Fruit fly (Drosophila melanogaster) Kc167 (cell line): ENCODE results near the gene Gcna.

ENCODE experiments used
- Sin3A ChIP-seq: fragments of >200 bp; optimal IDR thresholded peaks from 2 replicates; lab custom pipeline; 2018; ENCODE audit warnings: missing external identifiers
- h ChIP-seq: fragments of >200 bp; optimal IDR thresholded peaks from 3 replicates; lab custom pipeline; 2018; ENCODE audit warnings: missing external identifiers
- insv ChIP-seq: fragments of >200 bp; optimal IDR thresholded peaks from 3 replicates; lab custom pipeline; 2018; ENCODE audit warnings: missing external identifiers
- psq ChIP-seq: fragments of >200 bp; optimal IDR thresholded peaks from 2 replicates; lab custom pipeline; 2017; ENCODE audit warnings: missing external identifiers
- ttk ChIP-seq: sonication (Bioruptor generic); optimal IDR thresholded peaks from 2 replicates; lab custom pipeline; 2017; ENCODE audit warnings: missing external identifiers

dm6 chrX:1830396-1831218 is 35.0 kb downstream of the Gcna start:
- TF ChIP-seq Sin3A (no peak), psq (lab: Kevin White, UChicago) (no peak), insv (lab: Kevin White, UChicago) (no peak), ttk (lab: Kevin White, UChicago) (no peak), h (lab: Kevin White, UChicago) (no peak)
